Fruit fly (Drosophila melanogaster): ENCODE measurements around the gene Pvf2.
A peak's percentile ranks its signal among the peaks of the same experiment; 100 is the strongest.

dm6 chr2L:7037773-7038327 is 46.6 kb downstream of the Pvf2 start, which contains the start of gene milt:
- TF ChIP-seq usp (GFP tag; optimal IDR thresholded peaks at IDR 0.05): no peak
- TF ChIP-seq OdsH (GFP tag; optimal IDR thresholded peaks at IDR 0.05): no peak
- TF ChIP-seq Dfd (GFP tag; optimal IDR thresholded peaks at IDR 0.05): no peak
- no peak for TF ChIP-seq HLH106 (tag; optimal IDR thresholded peaks at IDR 0.05)
- no peak for TF ChIP-seq Rel (GFP tag; optimal IDR thresholded peaks at IDR 0.05)
- peak; percentile 30 for TF ChIP-seq Rel (tag; optimal IDR thresholded peaks at IDR 0.05)

Data from whole organism, wandering third instar larva.